Worm (Caenorhabditis elegans): ENCODE data around the gene str-138.

- TF ChIP-seq nhr-11 (tag; optimal IDR thresholded peaks at IDR 0.05) (no peak), mml-1 (tag; optimal IDR thresholded peaks at IDR 0.05) (no peak), ztf-11 (tag; optimal IDR thresholded peaks at IDR 0.05) (no peak), jun-1 (tag; optimal IDR thresholded peaks at IDR 0.05) (no peak), daf-12 (tag; optimal IDR thresholded peaks at IDR 0.05) (no peak), nhr-23 (tag; optimal IDR thresholded peaks at IDR 0.05) (no peak), pqm-1 (tag; optimal IDR thresholded peaks at IDR 0.05) (no peak), eor-1 (tag; optimal IDR thresholded peaks at IDR 0.05) (no peak)
Observed at ce11 chrV:8072047-8072446, 13.6 kb downstream of the str-138 start, which contains the start of gene str-144.

Data from whole organism, L3 larva.